Fruit fly (Drosophila melanogaster) whole organism, embryonic: ENCODE data around the gene Sox21a.

Experiments
- ATbp ChIP-seq: fragments of 200-800 bp; sonication (Bioruptor generic); optimal IDR thresholded peaks from 2 replicates; lab custom pipeline; 2017; ENCODE audit warnings: missing biosample characterization, mild to moderate bottlenecking, missing genetic modification characterization, missing genetic modification reagents
- Ada2b ChIP-seq: fragments of 200-800 bp; sonication (Bioruptor generic); IDR thresholded peaks from 2 replicates; pipeline ENCODE4 v1.3.6; 2022; ENCODE audit warnings: missing biosample characterization, missing genetic modification characterization
- Awh ChIP-seq: fragments of 200-800 bp; sonication (Bioruptor generic); IDR thresholded peaks from 2 replicates; pipeline ENCODE4, ENCODE4 v1.3.6; 2022; ENCODE audit warnings: missing biosample characterization, missing genetic modification characterization
- Bgb ChIP-seq: fragments of 200-800 bp; sonication (Bioruptor generic); IDR thresholded peaks from 2 replicates; pipeline ENCODE4 v1.3.6; 2022; ENCODE audit warnings: missing biosample characterization, missing genetic modification characterization; ENCODE audit not compliant: partially characterized antibody
- Bteb2 ChIP-seq: fragments of 200-800 bp; sonication (Bioruptor generic); optimal IDR thresholded peaks from 2 replicates; lab custom pipeline; 2016; ENCODE audit warnings: missing biosample characterization, missing genetic modification characterization
- C15 ChIP-seq: fragments of 200-800 bp; sonication (Bioruptor generic); IDR thresholded peaks from 3 replicates; pipeline ENCODE4 v1.3.6; 2022; ENCODE audit warnings: missing biosample characterization, missing genetic modification characterization
- CG10274 ChIP-seq: fragments of 200-800 bp; sonication (Bioruptor generic); optimal IDR thresholded peaks from 3 replicates; lab custom pipeline; 2017; ENCODE audit warnings: missing biosample characterization, mild to moderate bottlenecking, missing genetic modification characterization
- CG10431 ChIP-seq: fragments of 200-800 bp; sonication (Bioruptor generic); optimal IDR thresholded peaks from 3 replicates; lab custom pipeline; 2018; ENCODE audit warnings: missing biosample characterization, mild to moderate bottlenecking, missing genetic modification characterization
- CG11504 ChIP-seq: fragments of 200-800 bp; sonication (Bioruptor generic); optimal IDR thresholded peaks from 3 replicates; lab custom pipeline; 2019; ENCODE audit warnings: missing biosample characterization, mild to moderate bottlenecking, missing genetic modification characterization, moderate library complexity
- CG12104 ChIP-seq: fragments of 200-800 bp; sonication (Bioruptor generic); optimal IDR thresholded peaks from 3 replicates; lab custom pipeline; 2016; ENCODE audit warnings: missing biosample characterization, missing genetic modification characterization
- CG14965 ChIP-seq: fragments of 200-800 bp; sonication (Bioruptor generic); optimal IDR thresholded peaks from 2 replicates; lab custom pipeline; 2016; ENCODE audit warnings: missing biosample characterization, missing genetic modification characterization, borderline replicate concordance
- CG15696 ChIP-seq: fragments of 200-800 bp; sonication (Bioruptor generic); optimal IDR thresholded peaks from 2 replicates; lab custom pipeline; 2019; ENCODE audit warnings: missing biosample characterization, mild to moderate bottlenecking, missing genetic modification characterization, moderate library complexity
- CG17359 ChIP-seq: fragments of 200-800 bp; sonication (Bioruptor generic); optimal IDR thresholded peaks from 3 replicates; lab custom pipeline; 2018; ENCODE audit warnings: missing biosample characterization, mild to moderate bottlenecking, missing genetic modification characterization, moderate library complexity
- CG4820 ChIP-seq: fragments of 200-800 bp; sonication (Bioruptor generic); optimal IDR thresholded peaks from 3 replicates; lab custom pipeline; 2016; ENCODE audit warnings: missing biosample characterization, missing genetic modification characterization
- CG6175 ChIP-seq: fragments of 200-800 bp; sonication (Bioruptor generic); IDR thresholded peaks from 3 replicates; pipeline ENCODE4 v1.3.6; 2022; ENCODE audit warnings: missing biosample characterization, missing genetic modification characterization
- CG8765 ChIP-seq: fragments of 200-800 bp; sonication (Bioruptor generic); IDR thresholded peaks from 2 replicates; pipeline ENCODE4 v1.3.6; 2022; ENCODE audit warnings: missing biosample characterization, missing genetic modification characterization
- Dbx ChIP-seq: fragments of 200-800 bp; sonication (Bioruptor generic); IDR thresholded peaks from 3 replicates; pipeline ENCODE4 v1.3.6; 2022; ENCODE audit warnings: missing biosample characterization, missing genetic modification characterization
- Dip2 ChIP-seq: fragments of 200-800 bp; sonication (Bioruptor generic); IDR thresholded peaks from 2 replicates; pipeline ENCODE4 v1.3.6; 2022; ENCODE audit warnings: missing biosample characterization, missing genetic modification characterization
- E2f1 ChIP-seq: fragments of 200-800 bp; sonication (Bioruptor generic); IDR thresholded peaks from 2 replicates; pipeline ENCODE4 v1.3.6; 2022; ENCODE audit warnings: missing biosample characterization, missing genetic modification characterization
- Ets97D ChIP-seq: fragments of 200-800 bp; sonication (Bioruptor generic); optimal IDR thresholded peaks from 3 replicates; lab custom pipeline; 2016; ENCODE audit warnings: missing biosample characterization, missing genetic modification characterization
- HLHmδ ChIP-seq: fragments of 200-800 bp; sonication (Bioruptor generic); optimal IDR thresholded peaks from 2 replicates; lab custom pipeline; 2018; ENCODE audit warnings: missing biosample characterization, mild to moderate bottlenecking, missing genetic modification characterization, moderate library complexity
- Hr78 ChIP-seq, 2 experiments: fragments of 200-800 bp in 1 of 2; fragments of >200 bp in 1 of 2; sonication (Bioruptor generic) in 1 of 2; optimal IDR thresholded peaks; 2 replicates each; lab custom pipeline; 2017 to 2019; ENCODE audit warnings: missing biosample characterization in 2 of 2, missing genetic modification characterization in 2 of 2, mild to moderate bottlenecking in 1 of 2, moderate library complexity in 1 of 2
- Kr ChIP-seq: fragments of 200-800 bp; sonication (Bioruptor generic); optimal IDR thresholded peaks from 2 replicates; lab custom pipeline; 2017; ENCODE audit warnings: missing biosample characterization, mild to moderate bottlenecking, missing genetic modification characterization
- Lim3 ChIP-seq: fragments of 200-800 bp; sonication (Bioruptor generic); IDR thresholded peaks from 2 replicates; pipeline ENCODE4 v1.3.6; 2022; ENCODE audit warnings: missing biosample characterization, missing genetic modification characterization
- Meics ChIP-seq: fragments of 200-800 bp; sonication (Bioruptor generic); optimal IDR thresholded peaks from 2 replicates; lab custom pipeline; 2017; ENCODE audit warnings: missing biosample characterization, mild to moderate bottlenecking, missing genetic modification characterization
- Mrtf ChIP-seq: fragments of 200-800 bp; sonication (Bioruptor generic); IDR thresholded peaks from 3 replicates; pipeline ENCODE4 v1.3.6; 2022; ENCODE audit warnings: missing biosample characterization, missing genetic modification characterization
- Pdp1 ChIP-seq, 2 experiments: fragments of 200-800 bp; sonication (Bioruptor generic); optimal IDR thresholded peaks; 3 replicates each; lab custom pipeline; 2016; ENCODE audit warnings: missing biosample characterization in 2 of 2, missing genetic modification characterization in 2 of 2, mild to moderate bottlenecking in 1 of 2, moderate library complexity in 1 of 2
- Six4 ChIP-seq: fragments of 200-800 bp; sonication (Bioruptor generic); optimal IDR thresholded peaks from 2 replicates; lab custom pipeline; 2016; ENCODE audit warnings: missing biosample characterization, missing genetic modification characterization
- abd-A ChIP-seq: fragments of 200-800 bp; sonication (Bioruptor generic); optimal IDR thresholded peaks from 3 replicates; lab custom pipeline; 2019; ENCODE audit warnings: missing biosample characterization, mild to moderate bottlenecking, missing genetic modification characterization, moderate library complexity
- caup ChIP-seq: fragments of 200-800 bp; sonication (Bioruptor generic); optimal IDR thresholded peaks from 3 replicates; lab custom pipeline; 2017; ENCODE audit warnings: missing biosample characterization, mild to moderate bottlenecking, missing genetic modification characterization, moderate library complexity; ENCODE audit not compliant: severe bottlenecking
- cg ChIP-seq: fragments of 200-800 bp; sonication (Bioruptor generic); optimal IDR thresholded peaks from 3 replicates; lab custom pipeline; 2019; ENCODE audit warnings: missing biosample characterization, mild to moderate bottlenecking, missing genetic modification characterization, moderate library complexity
- chinmo ChIP-seq: fragments of 200-800 bp; sonication (Bioruptor generic); IDR thresholded peaks from 4 replicates; pipeline ENCODE4 v1.3.6; 2022; ENCODE audit warnings: missing biosample characterization, missing genetic modification characterization; ENCODE audit not compliant: partially characterized antibody
- croc ChIP-seq: fragments of 200-800 bp; sonication (Bioruptor generic); conservative IDR thresholded peaks from 3 replicates; pipeline ENCODE4 v1.3.6; 2022; ENCODE audit warnings: missing biosample characterization, missing genetic modification characterization
- dmrt11E ChIP-seq: fragments of 200-800 bp; sonication (Bioruptor generic); optimal IDR thresholded peaks from 3 replicates; lab custom pipeline; 2018; ENCODE audit warnings: missing biosample characterization, mild to moderate bottlenecking, missing genetic modification characterization, moderate library complexity
- dpn ChIP-seq, 2 experiments: fragments of 200-800 bp; sonication (Bioruptor generic); optimal IDR thresholded peaks; 3 replicates each; lab custom pipeline; 2016; ENCODE audit warnings: missing biosample characterization in 2 of 2, missing genetic modification characterization in 2 of 2
- exex ChIP-seq: fragments of 200-800 bp; sonication (Bioruptor generic); optimal IDR thresholded peaks from 4 replicates; lab custom pipeline; 2018; ENCODE audit warnings: missing biosample characterization, mild to moderate bottlenecking, missing genetic modification characterization, moderate library complexity
- fru ChIP-seq: fragments of >200 bp; optimal IDR thresholded peaks from 2 replicates; lab custom pipeline; 2017
- lbe ChIP-seq: fragments of 200-800 bp; sonication (Bioruptor generic); optimal IDR thresholded peaks from 2 replicates; lab custom pipeline; 2016; ENCODE audit warnings: missing biosample characterization, mild to moderate bottlenecking, missing genetic modification characterization
- nau ChIP-seq: fragments of 200-800 bp; sonication (Bioruptor generic); optimal IDR thresholded peaks from 3 replicates; lab custom pipeline; 2017; ENCODE audit warnings: missing biosample characterization, mild to moderate bottlenecking, missing genetic modification characterization, missing genetic modification reagents
- otp ChIP-seq: fragments of 200-800 bp; sonication (Bioruptor generic); IDR thresholded peaks from 3 replicates; pipeline ENCODE4, ENCODE4 v1.3.6; 2022; ENCODE audit warnings: missing biosample characterization, missing genetic modification characterization
- p53 ChIP-seq: fragments of 200-800 bp; sonication (Bioruptor generic); optimal IDR thresholded peaks from 2 replicates; lab custom pipeline; 2016; ENCODE audit warnings: missing biosample characterization, missing genetic modification characterization
- pan ChIP-seq, 4 experiments: fragments of >200 bp in 3 of 4; fragments of 200-800 bp in 1 of 4; sonication (Bioruptor generic) in 1 of 4; optimal IDR thresholded peaks in 3 of 4; IDR thresholded peaks in 1 of 4; 2 replicates each; pipeline versions ENCODE4 v1.3.6 to Lab custom; 2017 to 2022; ENCODE audit warnings: missing biosample characterization in 2 of 4, missing genetic modification characterization in 2 of 4, mixed read lengths in 1 of 4
- pho ChIP-seq: fragments of 200-800 bp; sonication (Bioruptor generic); optimal IDR thresholded peaks from 2 replicates; lab custom pipeline; 2016; ENCODE audit warnings: missing biosample characterization, missing genetic modification characterization
- pita ChIP-seq: fragments of 200-800 bp; sonication (Bioruptor generic); optimal IDR thresholded peaks from 2 replicates; lab custom pipeline; 2017; ENCODE audit warnings: missing biosample characterization, mild to moderate bottlenecking, missing genetic modification characterization
- scrt ChIP-seq: fragments of 200-800 bp; sonication (Bioruptor generic); optimal IDR thresholded peaks from 2 replicates; lab custom pipeline; 2018; ENCODE audit warnings: missing biosample characterization, mild to moderate bottlenecking, missing genetic modification characterization, moderate library complexity
- slbo ChIP-seq: fragments of 200-800 bp; sonication (Bioruptor generic); IDR thresholded peaks from 2 replicates; pipeline ENCODE4 v1.3.6; 2022; ENCODE audit warnings: missing biosample characterization, missing genetic modification characterization
- sr ChIP-seq: fragments of 200-800 bp; sonication (Bioruptor generic); IDR thresholded peaks from 3 replicates; pipeline ENCODE4 v1.3.6; 2022; ENCODE audit warnings: missing biosample characterization, missing genetic modification characterization
- tap ChIP-seq: fragments of 200-800 bp; optimal IDR thresholded peaks from 3 replicates; lab custom pipeline; 2019; ENCODE audit warnings: missing biosample characterization, mild to moderate bottlenecking, missing genetic modification characterization, moderate library complexity
- tgo ChIP-seq: fragments of 200-800 bp; sonication (Bioruptor generic); IDR thresholded peaks from 3 replicates; pipeline ENCODE4 v1.3.6; 2022; ENCODE audit warnings: missing biosample characterization, missing genetic modification characterization
- tin ChIP-seq: fragments of 200-800 bp; sonication (Bioruptor generic); optimal IDR thresholded peaks from 3 replicates; lab custom pipeline; 2016; ENCODE audit warnings: missing biosample characterization, missing genetic modification characterization

Gene Sox21a

dm6 chr3L:14071621-14072020 lies 36.3 kb downstream of the Sox21a start, which contains the start of gene Pex1 (continued):
- TF ChIP-seq CG15696 (tag; lab: Kevin White, UChicago) = no peak
- TF ChIP-seq chinmo (GFP tag; lab: Robert Waterston, UW) = no peak; the same call in 3 of the 4 replicates
- no peak for TF ChIP-seq p53 (GFP tag; lab: Kevin White, UChicago)
- TF ChIP-seq Lim3 (GFP tag; lab: Robert Waterston, UW) = no peak
- TF ChIP-seq Hr78 (GFP tag; optimal IDR thresholded peaks at IDR 0.05; lab: Kevin White, UChicago) = no peak
- peak; percentile 45; the same call in 1 of the 2 replicates for TF ChIP-seq slbo (GFP tag; lab: Robert Waterston, UW)
- no peak for TF ChIP-seq Bteb2
- TF ChIP-seq Ada2b = peak; percentile 47
- no peak for TF ChIP-seq croc (GFP tag; lab: Robert Waterston, UW)
- no peak for TF ChIP-seq pan (optimal IDR thresholded peaks at IDR 0.05; lab: Kevin White, UChicago)
- TF ChIP-seq pan (GFP tag; optimal IDR thresholded peaks at IDR 0.05 in 1 of 2, IDR thresholded peaks at IDR 0.05 in 1 of 2) = peak in 1 of 2 experiments; percentile 27
- TF ChIP-seq CG11504 (tag; lab: Kevin White, UChicago) = no peak
- no peak for TF ChIP-seq Awh (GFP tag; lab: Robert Waterston, UW)
- TF ChIP-seq scrt (GFP tag; lab: Kevin White, UChicago) = peak; percentile 99
- TF ChIP-seq exex (tag; lab: Kevin White, UChicago) = no peak
- peak in 1 of 2 experiments; percentile 12 for TF ChIP-seq dpn (GFP tag; optimal IDR thresholded peaks at IDR 0.05; lab: Kevin White, UChicago)
- no peak for TF ChIP-seq otp (GFP tag; lab: Robert Waterston, UW)
- TF ChIP-seq Dip2 (GFP tag; lab: Robert Waterston, UW) = no peak
- no peak for TF ChIP-seq pho (GFP tag; lab: Kevin White, UChicago)
- peak in 1 of 2 experiments; percentile 98 for TF ChIP-seq Pdp1 (GFP tag; optimal IDR thresholded peaks at IDR 0.05; lab: Kevin White, UChicago)
- peak; percentile 58; the same call in 2 of the 3 replicates for TF ChIP-seq Dbx (GFP tag; lab: Robert Waterston, UW)
- peak; percentile 46 for TF ChIP-seq tin
- no peak for TF ChIP-seq dmrt11E (tag; lab: Kevin White, UChicago)
- no peak for TF ChIP-seq CG8765 (GFP tag; lab: Robert Waterston, UW)
- no peak for TF ChIP-seq ATbp (GFP tag; lab: Kevin White, UChicago)
- TF ChIP-seq tap (tag; lab: Kevin White, UChicago) = no peak
- no peak for TF ChIP-seq CG14965 (GFP tag; lab: Kevin White, UChicago)
- no peak for TF ChIP-seq Kr (GFP tag; lab: Kevin White, UChicago)
- TF ChIP-seq Mrtf = no peak
- no peak for TF ChIP-seq CG12104 (GFP tag; lab: Kevin White, UChicago)
- TF ChIP-seq abd-A (tag; lab: Kevin White, UChicago) = no peak
- TF ChIP-seq nau (GFP tag; lab: Kevin White, UChicago) = no peak
- no peak for TF ChIP-seq sr (GFP tag; lab: Robert Waterston, UW)
- TF ChIP-seq Bgb (GFP tag; lab: Robert Waterston, UW) = peak; percentile 80
- TF ChIP-seq cg = no peak
- TF ChIP-seq CG6175 = no peak
- no peak for TF ChIP-seq E2f1 (GFP tag; lab: Robert Waterston, UW)
- no peak for TF ChIP-seq CG4820 (GFP tag; lab: Kevin White, UChicago)
- TF ChIP-seq CG17359 (tag; lab: Kevin White, UChicago) = no peak
- no peak for TF ChIP-seq C15 (GFP tag; lab: Robert Waterston, UW)
- TF ChIP-seq Meics (GFP tag; lab: Kevin White, UChicago) = no peak
- TF ChIP-seq Ets97D = no peak
- TF ChIP-seq HLHmδ (GFP tag; lab: Kevin White, UChicago) = no peak
- no peak; the same call in 2 of the 3 replicates for TF ChIP-seq tgo
- TF ChIP-seq lbe (GFP tag; lab: Kevin White, UChicago) = peak; percentile 15
- no peak for TF ChIP-seq fru
- no peak for TF ChIP-seq CG10274 (GFP tag; lab: Kevin White, UChicago)
- TF ChIP-seq pita (GFP tag; lab: Kevin White, UChicago) = no peak
- TF ChIP-seq caup = no peak
- TF ChIP-seq CG10431 (GFP tag; lab: Kevin White, UChicago) = no peak
- TF ChIP-seq Six4 (GFP tag; lab: Kevin White, UChicago) = peak; percentile 10
